Worm (Caenorhabditis elegans): ENCODE data around the gene hsp-3.
A peak's percentile ranks its signal among the peaks of the same experiment; 100 is the strongest.

DNA sequence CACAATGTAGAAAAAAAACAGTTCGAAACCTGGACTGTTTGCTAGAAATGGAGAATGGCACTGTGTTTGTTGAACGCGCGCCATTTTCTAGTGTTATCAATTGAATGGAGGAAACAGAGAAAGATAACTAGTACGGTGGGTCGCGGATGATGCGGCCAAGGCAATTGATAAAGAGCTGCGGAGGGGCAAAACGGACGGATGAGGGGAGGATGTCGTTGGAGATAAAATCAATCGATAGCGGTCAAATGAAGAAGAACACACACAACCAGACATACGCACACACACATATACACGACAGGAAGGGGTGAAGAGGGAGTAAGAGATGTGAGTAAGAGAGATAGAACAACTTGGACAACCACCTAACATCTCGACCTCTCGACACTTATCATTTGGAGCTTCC lies 41.8 kb downstream of the hsp-3 start:
- no peak for TF ChIP-seq ZK546.5 (tag; optimal IDR thresholded peaks at IDR 0.05)
- no peak for TF ChIP-seq ama-1 (optimal IDR thresholded peaks at IDR 0.05)
- TF ChIP-seq nhr-12 (tag; optimal IDR thresholded peaks at IDR 0.05): no peak
- no peak for TF ChIP-seq unc-62 (GFP tag; optimal IDR thresholded peaks at IDR 0.05)
- TF ChIP-seq F13H6.1 (tag; optimal IDR thresholded peaks at IDR 0.05): no peak
- TF ChIP-seq nhr-77 (tag; optimal IDR thresholded peaks at IDR 0.05): no peak
- no peak for TF ChIP-seq skn-1 (tag; optimal IDR thresholded peaks at IDR 0.05)
- peak; percentile 56 for TF ChIP-seq fos-1 (tag; optimal IDR thresholded peaks at IDR 0.05)
- TF ChIP-seq nhr-21 (tag; optimal IDR thresholded peaks at IDR 0.05): peak; percentile 37
- TF ChIP-seq unc-39 (tag; optimal IDR thresholded peaks at IDR 0.05): no peak
- no peak for TF ChIP-seq sem-4 (tag; optimal IDR thresholded peaks at IDR 0.05)
- TF ChIP-seq ztf-11 (tag; optimal IDR thresholded peaks at IDR 0.05): no peak
